Worm (Caenorhabditis elegans): ENCODE measurements around the gene Y55B1BR.6.

- TF ChIP-seq ama-1 (optimal IDR thresholded peaks at IDR 0.05) (no peak), nhr-6 (tag; optimal IDR thresholded peaks at IDR 0.05) (no peak), mxl-2 (GFP tag; conservative IDR thresholded peaks at IDR 0.05) (no peak), saeg-2 (GFP tag; IDR thresholded peaks at IDR 0.05) (no peak), ztf-11 (tag; optimal IDR thresholded peaks at IDR 0.05) (no peak), snpc-4 (tag; optimal IDR thresholded peaks at IDR 0.05) (no peak), vab-7 (GFP tag; IDR thresholded peaks at IDR 0.05) (no peak), hlh-11 (tag; optimal IDR thresholded peaks at IDR 0.05) (no peak), nhr-28 (tag; optimal IDR thresholded peaks at IDR 0.05) (no peak), mdt-29 (GFP tag; IDR thresholded peaks at IDR 0.05) (no peak), madf-9 (GFP tag; conservative IDR thresholded peaks at IDR 0.05) (no peak), nhr-10 (tag; optimal IDR thresholded peaks at IDR 0.05) (no peak), nhr-25 (tag; optimal IDR thresholded peaks at IDR 0.05; ENCODE audit: borderline replicate concordance, insufficient read depth) (no peak)
These were observed 8.2 kb upstream of the Y55B1BR.6 start, which contains the start of the genes magu-1 and nemp-1 for ce11 chrIII:471644-472401.

Data from whole organism, L4 larva.